Fruit fly (Drosophila melanogaster): ENCODE results near the gene bdl.

bdl gene

dm6 chr2L:4333758-4334114 lies 9.4 kb downstream of the bdl start, which contains the start of gene Atet (continued):
- TF ChIP-seq caup (GFP tag; optimal IDR thresholded peaks at IDR 0.05; ENCODE audit: severe bottlenecking) (peak; percentile 40), cad (GFP tag; optimal IDR thresholded peaks at IDR 0.05) (no peak), mirr (GFP tag; optimal IDR thresholded peaks at IDR 0.05) (no peak), NfI (GFP tag; optimal IDR thresholded peaks at IDR 0.05) (no peak), bigmax (GFP tag; optimal IDR thresholded peaks at IDR 0.05) (no peak), Optix (GFP tag; IDR thresholded peaks at IDR 0.05) (no peak), CG7556 (GFP tag; optimal IDR thresholded peaks at IDR 0.05) (no peak), CG17385 (GFP tag; optimal IDR thresholded peaks at IDR 0.05) (peak; percentile 29), phol (tag; optimal IDR thresholded peaks at IDR 0.05) (no peak), C15 (GFP tag; IDR thresholded peaks at IDR 0.05) (no peak), CG9727 (GFP tag; optimal IDR thresholded peaks at IDR 0.05) (no peak), Fer2 (tag; optimal IDR thresholded peaks at IDR 0.05) (no peak), psq (GFP tag; optimal IDR thresholded peaks at IDR 0.05) (no peak), CG10147 (GFP tag; optimal IDR thresholded peaks at IDR 0.05) (no peak), Hr51 (GFP tag; optimal IDR thresholded peaks at IDR 0.05) (no peak), Usf (GFP tag; optimal IDR thresholded peaks at IDR 0.05) (no peak), prd (optimal IDR thresholded peaks at IDR 0.05) (no peak), prd (GFP tag; IDR thresholded peaks at IDR 0.05) (no peak), Ets65A (GFP tag) (no peak), CG18619 (GFP tag; optimal IDR thresholded peaks at IDR 0.05) (no peak), fd3F (GFP tag; optimal IDR thresholded peaks at IDR 0.05) (no peak), CTCF (GFP tag; optimal IDR thresholded peaks at IDR 0.05) (no peak), BEAF-32 (GFP tag; optimal IDR thresholded peaks at IDR 0.05) (no peak), unc-4 (GFP tag; IDR thresholded peaks at IDR 0.05; ENCODE audit: partially characterized antibody) (0 out of 2 replicates have a peak, but pooled peaks have one; percentile 14), CG1602 (GFP tag; optimal IDR thresholded peaks at IDR 0.05) (no peak), CG6765 (GFP tag; optimal IDR thresholded peaks at IDR 0.05) (no peak), CG5953 (GFP tag; IDR thresholded peaks at IDR 0.05) (no peak), lola (GFP tag; optimal IDR thresholded peaks at IDR 0.05) (peak in 1 of 3 experiments; percentile 35), CG13424 (tag; optimal IDR thresholded peaks at IDR 0.05) (no peak), Sox100B (GFP tag; optimal IDR thresholded peaks at IDR 0.05) (no peak), CG6813 (GFP tag; optimal IDR thresholded peaks at IDR 0.05) (no peak), Tbp (GFP tag; optimal IDR thresholded peaks at IDR 0.05) (no peak), CG16863 (GFP tag; optimal IDR thresholded peaks at IDR 0.05) (no peak), Hand (GFP tag; optimal IDR thresholded peaks at IDR 0.05) (no peak), hbn (GFP tag; IDR thresholded peaks at IDR 0.05; ENCODE audit: partially characterized antibody) (no peak), btn (GFP tag; optimal IDR thresholded peaks at IDR 0.05) (no peak), CG17361 (GFP tag; IDR thresholded peaks at IDR 0.05) (no peak), pros (GFP tag; optimal IDR thresholded peaks at IDR 0.05) (no peak), CG18599 (GFP tag; optimal IDR thresholded peaks at IDR 0.05) (no peak), jumu (GFP tag; optimal IDR thresholded peaks at IDR 0.05) (no peak), CG10274 (GFP tag; optimal IDR thresholded peaks at IDR 0.05) (no peak), MESR4 (GFP tag; optimal IDR thresholded peaks at IDR 0.05) (no peak), esg (GFP tag; conservative IDR thresholded peaks at IDR 0.05) (no peak), Atf-2 (GFP tag; optimal IDR thresholded peaks at IDR 0.05) (no peak), CG10267 (tag; optimal IDR thresholded peaks at IDR 0.05) (no peak), Sox102F (GFP tag; optimal IDR thresholded peaks at IDR 0.05) (no peak), CG12104 (GFP tag; optimal IDR thresholded peaks at IDR 0.05) (no peak), org-1 (GFP tag; optimal IDR thresholded peaks at IDR 0.05) (no peak), Kr (GFP tag; optimal IDR thresholded peaks at IDR 0.05) (no peak), zf30C (GFP tag; optimal IDR thresholded peaks at IDR 0.05) (no peak), chif (GFP tag; optimal IDR thresholded peaks at IDR 0.05) (no peak)

Measured in whole organism, embryonic.